Worm (Caenorhabditis elegans) whole organism, young adult: ENCODE data around the gene fbxb-1.

Experiments
- B0035.1 ChIP-seq: sonication (generic microtip); optimal IDR thresholded peaks from 2 replicates; lab custom pipeline; 2016; ENCODE audit warnings: missing genetic modification characterization, mild to moderate bottlenecking, missing compliant biosample characterization, missing genotype, missing genetic modification reagents
- F10E7.11 ChIP-seq: sonication (generic microtip); optimal IDR thresholded peaks from 2 replicates; lab custom pipeline; 2017; ENCODE audit warnings: mild to moderate bottlenecking, missing genetic modification characterization, moderate library complexity, missing compliant biosample characterization
- F52B5.7 ChIP-seq: sonication (generic microtip); optimal IDR thresholded peaks from 2 replicates; lab custom pipeline; 2016; ENCODE audit warnings: mild to moderate bottlenecking, missing genetic modification characterization, missing compliant biosample characterization
- Y53F4B.3 ChIP-seq: fragments of 200-800 bp; sonication (Bioruptor generic); IDR thresholded peaks from 2 replicates; pipeline ENCODE4 v1.3.6; 2022; ENCODE audit warnings: missing genetic modification reagents, missing genetic modification characterization, missing compliant biosample characterization
- Y53G8AR.9 ChIP-seq: fragments of 200-800 bp; sonication (Bioruptor generic); conservative IDR thresholded peaks from 2 replicates; pipeline ENCODE4 v1.3.6; 2022; ENCODE audit warnings: missing genetic modification reagents, missing genetic modification characterization, missing compliant biosample characterization
- Y56A3A.18 ChIP-seq: fragments of 200-800 bp; sonication (Bioruptor generic); IDR thresholded peaks from 2 replicates; pipeline ENCODE4 v1.3.6; 2022; ENCODE audit warnings: missing genetic modification reagents, missing genetic modification characterization, missing compliant biosample characterization
- ceh-58 ChIP-seq: fragments of 200-800 bp; sonication (Bioruptor generic); IDR thresholded peaks from 2 replicates; pipeline ENCODE4 v1.3.6; 2022; ENCODE audit warnings: missing genetic modification characterization, missing compliant biosample characterization
- die-1 ChIP-seq: sonication (generic microtip); optimal IDR thresholded peaks from 2 replicates; lab custom pipeline; 2016; ENCODE audit warnings: missing genotype, mild to moderate bottlenecking, missing genetic modification characterization, missing compliant biosample characterization
- lin-40 ChIP-seq: sonication (generic microtip); optimal IDR thresholded peaks from 2 replicates; lab custom pipeline; 2016; ENCODE audit warnings: missing genetic modification characterization, mild to moderate bottlenecking, missing compliant biosample characterization, missing genotype, missing genetic modification reagents
- nfya-2 ChIP-seq: fragments of 200-800 bp; sonication (Bioruptor generic); IDR thresholded peaks from 2 replicates; pipeline ENCODE4 v1.3.6; 2022; ENCODE audit warnings: missing genetic modification reagents, missing genetic modification characterization, missing compliant biosample characterization
- tbx-9 ChIP-seq: sonication (generic microtip); optimal IDR thresholded peaks from 2 replicates; lab custom pipeline; 2016; ENCODE audit warnings: borderline replicate concordance, missing genetic modification characterization, inconsistent platforms, missing compliant biosample characterization
- unc-62 ChIP-seq: fragments of 150-350 bp; optimal IDR thresholded peaks from 2 replicates; lab custom pipeline; 2014; ENCODE audit warnings: missing biosample characterization, missing genetic modification reagents, missing genetic modification characterization
- ztf-6 ChIP-seq: fragments of 200-800 bp; sonication (Bioruptor generic); IDR thresholded peaks from 2 replicates; pipeline ENCODE4 v1.3.6; 2022; ENCODE audit warnings: missing genetic modification reagents, missing genetic modification characterization, missing compliant biosample characterization

DNA sequence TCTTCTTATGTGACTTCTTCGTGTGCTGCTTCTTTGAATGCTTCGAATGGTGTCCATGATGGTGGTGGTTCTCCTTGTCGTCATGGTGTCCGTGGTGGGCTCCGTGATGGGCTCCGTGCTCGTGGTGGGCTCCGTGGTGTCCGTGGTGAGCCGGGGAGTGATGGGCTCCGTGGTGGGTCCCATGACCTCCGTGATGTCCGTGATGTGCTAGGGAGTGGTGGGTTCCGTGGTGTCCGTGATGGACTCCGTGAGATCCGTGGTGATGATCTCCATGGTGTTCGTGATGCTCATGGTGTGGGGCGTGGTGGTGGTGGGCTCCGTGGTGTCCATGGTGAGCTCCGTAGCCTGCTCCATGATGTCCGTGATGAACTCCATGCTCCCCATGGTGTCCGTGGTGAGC is 39.0 kb upstream of the fbxb-1 start:
- TF ChIP-seq nfya-2 (GFP tag; lab: Robert Waterston, UW) (no peak), unc-62 (GFP tag; lab: Kevin White, UChicago) (no peak), Y53F4B.3 (no peak), die-1 (tag; lab: Kevin White, UChicago) (no peak), B0035.1 (tag; lab: Kevin White, UChicago) (no peak), ztf-6 (GFP tag; lab: Robert Waterston, UW) (no peak), Y53G8AR.9 (GFP tag; lab: Robert Waterston, UW) (no peak), F52B5.7 (tag; lab: Kevin White, UChicago) (no peak), tbx-9 (tag; lab: Kevin White, UChicago) (no peak), lin-40 (no peak), ceh-58 (GFP tag; lab: Robert Waterston, UW) (no peak), Y56A3A.18 (GFP tag; lab: Robert Waterston, UW) (no peak), F10E7.11 (tag; lab: Kevin White, UChicago) (no peak)
